Worm (Caenorhabditis elegans) whole organism, late embryonic: ENCODE measurements around the gene F46C8.8.

ENCODE experiments used
- F13H6.1 ChIP-seq: sonication (generic microtip); optimal IDR thresholded peaks from 2 replicates; lab custom pipeline; 2016; ENCODE audit warnings: missing genetic modification characterization, missing compliant biosample characterization
- dmd-4 ChIP-seq: sonication (generic microtip); optimal IDR thresholded peaks from 2 replicates; lab custom pipeline; 2016; ENCODE audit warnings: borderline replicate concordance, missing genetic modification characterization, missing compliant biosample characterization
- nhr-232 ChIP-seq: sonication (generic microtip); optimal IDR thresholded peaks from 2 replicates; lab custom pipeline; 2016; ENCODE audit warnings: missing genetic modification characterization, missing compliant biosample characterization
- pag-3 ChIP-seq: sonication (generic microtip); optimal IDR thresholded peaks from 2 replicates; lab custom pipeline; 2016; ENCODE audit warnings: missing compliant biosample characterization, missing genetic modification characterization, borderline replicate concordance
- pat-9 ChIP-seq: fragments of 200-800 bp; sonication (Bioruptor generic); optimal IDR thresholded peaks from 2 replicates; lab custom pipeline; 2018; ENCODE audit warnings: mild to moderate bottlenecking, missing genetic modification characterization, moderate library complexity, missing compliant biosample characterization
- sox-4 ChIP-seq: sonication (generic microtip); optimal IDR thresholded peaks from 2 replicates; lab custom pipeline; 2017; ENCODE audit warnings: mild to moderate bottlenecking, missing genetic modification characterization, inconsistent platforms, missing compliant biosample characterization

DNA sequence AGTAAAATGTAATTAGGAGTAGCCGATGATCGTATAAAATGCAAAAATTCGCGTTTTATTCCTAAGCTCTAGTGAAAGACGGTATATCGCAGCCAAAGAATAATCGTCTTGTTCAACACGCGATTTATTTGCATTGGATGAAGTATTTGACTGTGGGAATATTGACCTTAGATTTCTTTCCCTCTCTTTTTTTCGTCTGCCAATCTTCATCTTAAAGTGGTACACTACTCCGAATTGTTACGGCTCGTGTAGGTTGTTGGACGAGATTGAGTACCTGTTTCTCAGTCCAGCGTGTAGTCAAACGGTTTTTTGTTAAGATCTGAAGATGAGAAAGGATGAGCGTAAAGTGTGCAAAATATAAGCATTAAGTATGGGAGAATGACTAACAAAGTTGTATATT is 47.7 kb downstream of the F46C8.8 start, which contains the start of gene lgc-11:
- TF ChIP-seq nhr-232 (tag; lab: Kevin White, UChicago) (no peak), dmd-4 (tag; lab: Kevin White, UChicago) (no peak), pag-3 (tag; lab: Kevin White, UChicago) (no peak), F13H6.1 (tag; lab: Kevin White, UChicago) (no peak), pat-9 (tag; lab: Kevin White, UChicago) (no peak), sox-4 (no peak)
